Worm (Caenorhabditis elegans): ENCODE data around the gene C14C10.2.

- TF ChIP-seq ceh-9 (tag; optimal IDR thresholded peaks at IDR 0.05) (no peak), pha-2 (tag; optimal IDR thresholded peaks at IDR 0.05) (no peak), F13H6.1 (tag; optimal IDR thresholded peaks at IDR 0.05) (no peak), pha-4 (tag; optimal IDR thresholded peaks at IDR 0.05) (no peak), tbx-2 (tag; optimal IDR thresholded peaks at IDR 0.05) (no peak), fkh-10 (GFP tag; optimal IDR thresholded peaks at IDR 0.05) (no peak), nfya-1 (tag; optimal IDR thresholded peaks at IDR 0.05) (no peak), ets-4 (tag; optimal IDR thresholded peaks at IDR 0.05) (no peak), C08G9.2 (tag; optimal IDR thresholded peaks at IDR 0.05) (no peak), ceh-22 (tag; optimal IDR thresholded peaks at IDR 0.05) (no peak)
Measured at ce11 chrV:12607113-12607512, 14.8 kb upstream of the C14C10.2 start, which contains the start of gene erg-28.
